Worm (Caenorhabditis elegans) whole organism, L3 larva: ENCODE measurements around the gene srw-59.

Experiments used
- aly-2 ChIP-seq: fragments of 150-350 bp; optimal IDR thresholded peaks from 2 replicates; lab custom pipeline; 2014; ENCODE audit warnings: missing biosample characterization, missing genetic modification characterization
- ceh-82 ChIP-seq: fragments of 150-350 bp; optimal IDR thresholded peaks from 2 replicates; lab custom pipeline; 2014; ENCODE audit warnings: missing biosample characterization, missing genetic modification characterization
- elt-3 ChIP-seq, 3 experiments: fragments of 150-350 bp in 1 of 3; sonication (generic microtip) in 2 of 3; optimal IDR thresholded peaks; 2 replicates in 2 of 3; 4 replicates in 1 of 3; lab custom pipeline; 2014 to 2017; ENCODE audit warnings: missing biosample characterization in 3 of 3, missing genetic modification characterization in 3 of 3
- nhr-12 ChIP-seq: fragments of 150-350 bp; optimal IDR thresholded peaks from 2 replicates; lab custom pipeline; 2014; ENCODE audit warnings: missing biosample characterization, missing genetic modification characterization
- zag-1 ChIP-seq: fragments of 150-350 bp; optimal IDR thresholded peaks from 2 replicates; lab custom pipeline; 2014; ENCODE audit warnings: missing biosample characterization, missing genetic modification characterization

DNA sequence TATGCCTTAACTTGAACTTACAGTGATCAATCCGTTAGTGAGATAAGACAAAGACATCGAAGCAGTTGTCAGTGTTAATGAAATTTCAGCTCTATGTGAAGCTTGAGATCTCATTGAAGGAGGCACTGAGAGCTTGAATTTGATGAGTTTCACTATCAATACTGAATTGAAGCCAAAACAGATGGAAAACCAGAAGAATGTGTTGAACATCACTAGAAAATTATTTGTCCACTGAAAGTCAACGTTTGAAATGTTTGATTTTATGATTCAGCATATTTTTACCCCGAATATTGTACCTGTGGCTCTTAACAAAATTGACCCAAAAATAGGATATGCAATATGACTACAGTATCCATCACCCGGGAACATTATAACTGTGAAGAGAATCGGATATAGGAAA is 20.0 kb upstream of the srw-59 start:
- TF ChIP-seq ceh-82 (tag; lab: Kevin White, UChicago) (no peak), aly-2 (tag; lab: Kevin White, UChicago) (no peak), elt-3 (tag; optimal IDR thresholded peaks at IDR 0.05; lab: Kevin White, UChicago) (no peak), nhr-12 (tag; lab: Kevin White, UChicago) (no peak), zag-1 (no peak)
